Worm (Caenorhabditis elegans) whole organism, L4 larva: ENCODE results near the gene sup-37.

Experiments used
- D1046.2 ChIP-seq: fragments of 200-800 bp; sonication (Bioruptor generic); IDR thresholded peaks from 2 replicates; pipeline ENCODE4 v1.3.6; 2022; ENCODE audit warnings: missing genetic modification characterization, missing compliant biosample characterization
- daf-16 ChIP-seq, 3 experiments: sonication (generic microtip); optimal IDR thresholded peaks; 2 replicates each; lab custom pipeline; 2016 to 2017; ENCODE audit warnings: missing genetic modification characterization in 3 of 3, missing genetic modification reagents in 3 of 3, mild to moderate bottlenecking in 2 of 3, missing compliant biosample characterization in 2 of 3, missing biosample characterization in 1 of 3, moderate library complexity in 1 of 3
- egl-27 ChIP-seq: sonication (generic microtip); optimal IDR thresholded peaks from 3 replicates; lab custom pipeline; 2017; ENCODE audit warnings: missing biosample characterization, missing genetic modification reagents, missing genetic modification characterization
- tag-97 ChIP-seq: fragments of 200-800 bp; sonication (Bioruptor generic); IDR thresholded peaks from 2 replicates; pipeline ENCODE4 v1.3.6; 2022; ENCODE audit warnings: missing genetic modification characterization, missing compliant biosample characterization

- TF ChIP-seq D1046.2 (GFP tag; lab: Robert Waterston, UW) (no peak), tag-97 (GFP tag; lab: Robert Waterston, UW) (no peak), egl-27 (no peak), daf-16 (GFP tag; optimal IDR thresholded peaks at IDR 0.05; lab: Kevin White, UChicago) (no peak), daf-16 (tag; optimal IDR thresholded peaks at IDR 0.05; lab: Kevin White, UChicago) (no peak)
Observed at ce11 chrV:8754670-8755069, 31.7 kb upstream of the sup-37 start, which contains the start of gene B0507.4.
